Fruit fly (Drosophila melanogaster) whole organism: ENCODE data around the gene CG34382.

Experiments
- Dll ChIP-seq: fragments of >200 bp; optimal IDR thresholded peaks from 2 replicates; lab custom pipeline; 2017
- EcR ChIP-seq, 2 experiments: fragments of >200 bp; optimal IDR thresholded peaks; 2 replicates each; lab custom pipeline; 2017; ENCODE audit warnings: missing biosample characterization in 2 of 2, missing genetic modification characterization in 2 of 2, missing genetic modification reagents in 2 of 2
- psq ChIP-seq: fragments of >200 bp; optimal IDR thresholded peaks from 2 replicates; lab custom pipeline; 2017
- usp ChIP-seq: fragments of >200 bp; optimal IDR thresholded peaks from 2 replicates; lab custom pipeline; 2017; ENCODE audit warnings: missing biosample characterization, missing genetic modification characterization, mixed read lengths

DNA sequence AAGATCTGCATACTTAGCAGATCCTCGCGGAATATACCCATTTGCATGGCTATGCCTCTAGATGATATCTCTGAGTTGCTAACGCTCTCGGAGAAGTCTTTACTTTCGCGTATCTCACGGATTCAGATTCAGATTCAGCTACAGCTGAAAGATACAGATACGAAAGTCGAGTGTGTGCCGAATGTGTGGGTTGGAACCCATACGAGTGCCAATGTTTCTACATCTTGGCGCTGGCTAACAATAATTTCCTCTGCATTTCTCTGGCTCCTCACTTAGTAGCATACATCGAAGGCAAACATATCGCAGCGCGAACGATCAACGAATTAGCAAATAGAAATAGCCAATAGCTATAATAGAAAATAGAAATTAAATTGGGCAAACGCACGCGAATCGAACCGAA lies 49.6 kb upstream of the CG34382 start:
- TF ChIP-seq EcR (GFP tag; optimal IDR thresholded peaks at IDR 0.05; lab: Kevin White, UChicago) (no peak), usp (GFP tag; lab: Kevin White, UChicago) (no peak), psq (lab: Kevin White, UChicago) (no peak), Dll (lab: Kevin White, UChicago) (no peak)
